Fruit fly (Drosophila melanogaster) whole organism, embryonic: ENCODE measurements around the gene Nthl1.
A peak's percentile ranks its signal among the peaks of the same experiment; 100 is the strongest.

ENCODE experiments used
- Aef1 ChIP-seq: fragments of 200-800 bp; sonication (Bioruptor generic); IDR thresholded peaks from 3 replicates; pipeline ENCODE4 v1.3.6; 2022; ENCODE audit warnings: missing biosample characterization, missing genetic modification characterization
- Atf-2 ChIP-seq: fragments of 200-800 bp; sonication (Bioruptor generic); optimal IDR thresholded peaks from 2 replicates; lab custom pipeline; 2016; ENCODE audit warnings: missing biosample characterization, missing genetic modification characterization
- BEAF-32 ChIP-seq: fragments of 200-800 bp; sonication (Bioruptor generic); optimal IDR thresholded peaks from 3 replicates; lab custom pipeline; 2017; ENCODE audit warnings: missing biosample characterization, missing genetic modification characterization, mild to moderate bottlenecking, moderate library complexity, missing genetic modification reagents
- CG10267 ChIP-seq: fragments of 200-800 bp; sonication (Bioruptor generic); optimal IDR thresholded peaks from 2 replicates; lab custom pipeline; 2018; ENCODE audit warnings: missing biosample characterization, mild to moderate bottlenecking, missing genetic modification characterization, moderate library complexity
- CG11695 ChIP-seq: fragments of 200-800 bp; sonication (Bioruptor generic); IDR thresholded peaks from 3 replicates; pipeline ENCODE4 v1.3.6; 2022; ENCODE audit warnings: missing biosample characterization, missing genetic modification characterization
- CG14050 ChIP-seq: fragments of 200-800 bp; sonication (Bioruptor generic); IDR thresholded peaks from 3 replicates; pipeline ENCODE4 v1.3.6; 2022; ENCODE audit warnings: missing biosample characterization, missing genetic modification characterization
- CG14710 ChIP-seq: fragments of 200-800 bp; sonication (Bioruptor generic); optimal IDR thresholded peaks from 3 replicates; lab custom pipeline; 2019; ENCODE audit warnings: missing biosample characterization, mild to moderate bottlenecking, missing genetic modification characterization, moderate library complexity
- CG1603 ChIP-seq: fragments of 200-800 bp; sonication (Bioruptor generic); optimal IDR thresholded peaks from 2 replicates; lab custom pipeline; 2019; ENCODE audit warnings: missing biosample characterization, mild to moderate bottlenecking, missing genetic modification characterization, moderate library complexity
- CG17912 ChIP-seq: fragments of 200-800 bp; sonication (Bioruptor generic); optimal IDR thresholded peaks from 2 replicates; lab custom pipeline; 2018; ENCODE audit warnings: missing biosample characterization, mild to moderate bottlenecking, missing genetic modification characterization
- CG3065 ChIP-seq: fragments of 200-800 bp; sonication (Bioruptor generic); optimal IDR thresholded peaks from 2 replicates; lab custom pipeline; 2016; ENCODE audit warnings: missing biosample characterization, missing genetic modification characterization
- CG3163 ChIP-seq: fragments of 200-800 bp; sonication (Bioruptor generic); optimal IDR thresholded peaks from 3 replicates; lab custom pipeline; 2016; ENCODE audit warnings: missing biosample characterization, missing genetic modification characterization
- CG3281 ChIP-seq: fragments of 200-800 bp; sonication (Bioruptor generic); optimal IDR thresholded peaks from 3 replicates; lab custom pipeline; 2017; ENCODE audit warnings: missing biosample characterization, mild to moderate bottlenecking, missing genetic modification characterization
- CG3407 ChIP-seq: fragments of 200-800 bp; sonication (Bioruptor generic); optimal IDR thresholded peaks from 2 replicates; lab custom pipeline; 2018; ENCODE audit warnings: missing biosample characterization, mild to moderate bottlenecking, missing genetic modification characterization
- CG6272 ChIP-seq: fragments of 200-800 bp; sonication (Bioruptor generic); IDR thresholded peaks from 2 replicates; pipeline ENCODE4 v1.3.6; 2022; ENCODE audit warnings: missing biosample characterization, missing genetic modification characterization
- CG7556 ChIP-seq: fragments of 200-800 bp; sonication (Bioruptor generic); optimal IDR thresholded peaks from 2 replicates; lab custom pipeline; 2017; ENCODE audit warnings: missing biosample characterization, mild to moderate bottlenecking, missing genetic modification characterization
- CG7745 ChIP-seq: fragments of 200-800 bp; sonication (Bioruptor generic); optimal IDR thresholded peaks from 2 replicates; lab custom pipeline; 2018; ENCODE audit warnings: missing biosample characterization, mild to moderate bottlenecking, missing genetic modification characterization, moderate library complexity
- CG8281 ChIP-seq: fragments of 200-800 bp; sonication (Bioruptor generic); optimal IDR thresholded peaks from 2 replicates; lab custom pipeline; 2018; ENCODE audit warnings: missing biosample characterization, mild to moderate bottlenecking, missing genetic modification characterization, moderate library complexity
- CG9797 ChIP-seq: fragments of 200-800 bp; sonication (Bioruptor generic); optimal IDR thresholded peaks from 3 replicates; lab custom pipeline; 2018; ENCODE audit warnings: missing biosample characterization, mild to moderate bottlenecking, missing genetic modification characterization
- CG9932 ChIP-seq: fragments of 200-800 bp; sonication (Bioruptor generic); IDR thresholded peaks from 2 replicates; pipeline ENCODE4 v1.3.6; 2022; ENCODE audit warnings: missing biosample characterization, missing genetic modification characterization
- CTCF ChIP-seq: fragments of 200-800 bp; sonication (Bioruptor generic); optimal IDR thresholded peaks from 2 replicates; lab custom pipeline; 2017; ENCODE audit warnings: missing biosample characterization, mild to moderate bottlenecking, missing genetic modification characterization, moderate library complexity
- Doc2 ChIP-seq: fragments of 200-800 bp; sonication (Bioruptor generic); IDR thresholded peaks from 2 replicates; pipeline ENCODE4 v1.3.6; 2022; ENCODE audit warnings: missing biosample characterization, missing genetic modification characterization
- Dp ChIP-seq: fragments of 200-800 bp; sonication (Bioruptor generic); optimal IDR thresholded peaks from 2 replicates; lab custom pipeline; 2018; ENCODE audit warnings: missing biosample characterization, mild to moderate bottlenecking, missing genetic modification characterization, moderate library complexity
- E2f2 ChIP-seq: fragments of 200-800 bp; sonication (Bioruptor generic); IDR thresholded peaks from 2 replicates; pipeline ENCODE4 v1.3.6; 2022; ENCODE audit warnings: missing biosample characterization, missing genetic modification characterization
- HLH3B ChIP-seq: fragments of 200-800 bp; sonication (Bioruptor generic); IDR thresholded peaks from 2 replicates; pipeline ENCODE4 v1.3.6; 2022; ENCODE audit warnings: missing biosample characterization, missing genetic modification characterization
- HmgD ChIP-seq: fragments of 200-800 bp; sonication (Bioruptor generic); optimal IDR thresholded peaks from 3 replicates; lab custom pipeline; 2016; ENCODE audit warnings: missing biosample characterization, missing genetic modification characterization
- MBD-R2 ChIP-seq: fragments of 200-800 bp; sonication (Bioruptor generic); IDR thresholded peaks from 2 replicates; pipeline ENCODE4 v1.3.6; 2022; ENCODE audit warnings: missing biosample characterization, missing genetic modification characterization
- MESR4 ChIP-seq: fragments of 200-800 bp; sonication (Bioruptor generic); optimal IDR thresholded peaks from 2 replicates; lab custom pipeline; 2018; ENCODE audit warnings: missing biosample characterization, mild to moderate bottlenecking, missing genetic modification characterization, moderate library complexity
- Xrp1 ChIP-seq: fragments of 200-800 bp; sonication (Bioruptor generic); IDR thresholded peaks from 2 replicates; pipeline ENCODE4 v1.3.6; 2022; ENCODE audit warnings: missing biosample characterization, missing genetic modification characterization
- fd102C ChIP-seq: fragments of 200-800 bp; sonication (Bioruptor generic); optimal IDR thresholded peaks from 2 replicates; lab custom pipeline; 2018; ENCODE audit warnings: missing biosample characterization, mild to moderate bottlenecking, missing genetic modification characterization, moderate library complexity
- gfzf ChIP-seq: fragments of 200-800 bp; sonication (Bioruptor generic); optimal IDR thresholded peaks from 2 replicates; lab custom pipeline; 2016; ENCODE audit warnings: missing biosample characterization, mild to moderate bottlenecking, missing genetic modification characterization, moderate library complexity
- mld ChIP-seq: fragments of 200-800 bp; sonication (Bioruptor generic); IDR thresholded peaks from 3 replicates; pipeline ENCODE4 v1.3.6; 2022; ENCODE audit warnings: missing biosample characterization, missing genetic modification characterization; ENCODE audit not compliant: partially characterized antibody
- pan ChIP-seq, 4 experiments: fragments of >200 bp in 3 of 4; fragments of 200-800 bp in 1 of 4; sonication (Bioruptor generic) in 1 of 4; optimal IDR thresholded peaks in 3 of 4; IDR thresholded peaks in 1 of 4; 2 replicates each; pipeline versions ENCODE4 v1.3.6 to Lab custom; 2017 to 2022; ENCODE audit warnings: missing biosample characterization in 2 of 4, missing genetic modification characterization in 2 of 4, mixed read lengths in 1 of 4
- phol ChIP-seq: fragments of 200-800 bp; sonication (Bioruptor generic); optimal IDR thresholded peaks from 3 replicates; lab custom pipeline; 2018; ENCODE audit warnings: missing biosample characterization, mild to moderate bottlenecking, missing genetic modification characterization, moderate library complexity
- pzg ChIP-seq: fragments of 200-800 bp; sonication (Bioruptor generic); optimal IDR thresholded peaks from 3 replicates; lab custom pipeline; 2018; ENCODE audit warnings: missing biosample characterization, mild to moderate bottlenecking, missing genetic modification characterization, moderate library complexity
- stwl ChIP-seq: fragments of 200-800 bp; sonication (Bioruptor generic); optimal IDR thresholded peaks from 3 replicates; lab custom pipeline; 2018; ENCODE audit warnings: missing biosample characterization, mild to moderate bottlenecking, missing genetic modification characterization, moderate library complexity
- trem ChIP-seq: fragments of 200-800 bp; optimal IDR thresholded peaks from 3 replicates; lab custom pipeline; 2019; ENCODE audit warnings: missing biosample characterization, mild to moderate bottlenecking, missing genetic modification characterization, moderate library complexity

Nthl1 gene

dm6 chr2L:20934678-20935077 lies 7.0 kb upstream of the Nthl1 start (continued):
- TF ChIP-seq CG14050 (GFP tag; lab: Robert Waterston, UW) (no peak), CG6272 (no peak), CG7745 (tag; lab: Kevin White, UChicago) (peak; percentile 19), CG17912 (GFP tag; lab: Kevin White, UChicago) (no peak), fd102C (GFP tag; lab: Kevin White, UChicago) (peak; percentile 58), Xrp1 (GFP tag; lab: Robert Waterston, UW) (0 out of 2 replicates have a peak, but pooled peaks have one; percentile 43), CG1603 (tag; lab: Kevin White, UChicago) (peak; percentile 22), Aef1 (GFP tag; lab: Robert Waterston, UW) (no peak), CG3065 (GFP tag; lab: Kevin White, UChicago) (no peak), CG7556 (no peak), Doc2 (no peak), CG11695 (GFP tag; lab: Robert Waterston, UW) (no peak), HmgD (GFP tag; lab: Kevin White, UChicago) (no peak), CG3281 (no peak), pan (optimal IDR thresholded peaks at IDR 0.05; lab: Kevin White, UChicago) (no peak), pan (GFP tag; optimal IDR thresholded peaks at IDR 0.05 in 1 of 2, IDR thresholded peaks at IDR 0.05 in 1 of 2) (no peak)
- TF ChIP-seq, all 482 proteins: peak for 10

- TF ChIP-seq mld (no peak), gfzf (GFP tag; lab: Kevin White, UChicago) (no peak), CG9932 (GFP tag; lab: Robert Waterston, UW) (no peak), Atf-2 (GFP tag; lab: Kevin White, UChicago) (no peak)
- TF ChIP-seq, all 482 proteins: peak for 0
Measured at dm6 chr2L:20934013-20934412, 6.4 kb upstream of the Nthl1 start, which contains the start of gene CG9270. Gene CG9270, minus strand, starts transcription at chr2L:20934113.

dm6 chr2L:20925975-20926374 lies 1.7 kb downstream of the Nthl1 start, which contains the start of gene RPA2:
Gene RPA2, minus strand, starts transcription at chr2L:20926147.
- TF ChIP-seq E2f2 (GFP tag; lab: Robert Waterston, UW) (peak; percentile 81), CTCF (GFP tag; lab: Kevin White, UChicago) (peak; percentile 34), MESR4 (GFP tag; lab: Kevin White, UChicago) (peak; percentile 29), CG3163 (no peak), MBD-R2 (peak; percentile 40; the same call in 1 of the 2 replicates), CG14050 (GFP tag; lab: Robert Waterston, UW) (no peak), CG3407 (GFP tag; lab: Kevin White, UChicago) (no peak), stwl (tag; lab: Kevin White, UChicago) (peak; percentile 52), CG14710 (peak; percentile 1), CG9797 (GFP tag; lab: Kevin White, UChicago) (peak; percentile 72), CG8281 (tag; lab: Kevin White, UChicago) (peak; percentile 99), CG10267 (tag; lab: Kevin White, UChicago) (peak; percentile 6), BEAF-32 (GFP tag; lab: Kevin White, UChicago) (peak; percentile 1), phol (tag; lab: Kevin White, UChicago) (peak; percentile 10), pzg (GFP tag; lab: Kevin White, UChicago) (peak; percentile 40), gfzf (GFP tag; lab: Kevin White, UChicago) (peak; percentile 71), HLH3B (GFP tag; lab: Robert Waterston, UW) (no peak), Dp (GFP tag; lab: Kevin White, UChicago) (peak; percentile 73), trem (tag; lab: Kevin White, UChicago) (peak; percentile 48)
